Worm (Caenorhabditis elegans): ENCODE measurements around the gene col-92.

- TF ChIP-seq pqm-1 (tag; optimal IDR thresholded peaks at IDR 0.05) (no peak), ceh-2 (tag; optimal IDR thresholded peaks at IDR 0.05) (no peak), nhr-11 (tag; optimal IDR thresholded peaks at IDR 0.05) (no peak), ceh-18 (tag; optimal IDR thresholded peaks at IDR 0.05) (no peak), gmeb-2 (tag; optimal IDR thresholded peaks at IDR 0.05) (no peak), ceh-34 (tag; optimal IDR thresholded peaks at IDR 0.05) (peak; percentile 50), lin-11 (tag; optimal IDR thresholded peaks at IDR 0.05) (no peak), ceh-14 (tag; optimal IDR thresholded peaks at IDR 0.05) (no peak), C38D4.7 (GFP tag; optimal IDR thresholded peaks at IDR 0.05) (no peak), T23F11.4 (GFP tag; optimal IDR thresholded peaks at IDR 0.05) (no peak), ets-4 (tag; optimal IDR thresholded peaks at IDR 0.05) (no peak), K02D7.2 (tag; optimal IDR thresholded peaks at IDR 0.05) (no peak)
Observed at ce11 chrIII:10967010-10967409, 16.0 kb downstream of the col-92 start, which contains the start of gene W05B2.2.

Measured in whole organism, late embryonic.